Fruit fly (Drosophila melanogaster) whole organism, pupa: ENCODE data around the gene dsb.

Source experiments
- CG10348 ChIP-seq: fragments of 200-800 bp; sonication (Bioruptor generic); IDR thresholded peaks from 2 replicates; pipeline ENCODE4 v1.3.6; 2022; ENCODE audit warnings: missing biosample characterization, missing genetic modification characterization
- CG12605 ChIP-seq: fragments of 200-800 bp; sonication (Bioruptor generic); IDR thresholded peaks from 2 replicates; pipeline ENCODE4 v1.3.6; 2022; ENCODE audit warnings: missing biosample characterization, missing genetic modification characterization
- CG13204 ChIP-seq: fragments of 200-800 bp; sonication (Bioruptor generic); optimal IDR thresholded peaks from 2 replicates; lab custom pipeline; 2018; ENCODE audit warnings: missing biosample characterization, mild to moderate bottlenecking, missing genetic modification characterization, moderate library complexity
- CG14655 ChIP-seq: fragments of 200-800 bp; sonication (Bioruptor generic); optimal IDR thresholded peaks from 3 replicates; lab custom pipeline; 2017; ENCODE audit warnings: mild to moderate bottlenecking, missing biosample characterization, missing genetic modification reagents, missing genetic modification characterization
- CG15710 ChIP-seq: fragments of 200-800 bp; sonication (Bioruptor generic); optimal IDR thresholded peaks from 2 replicates; lab custom pipeline; 2018; ENCODE audit warnings: missing biosample characterization, mild to moderate bottlenecking, missing genetic modification characterization, moderate library complexity
- CG17806 ChIP-seq: fragments of 200-800 bp; sonication (Bioruptor generic); optimal IDR thresholded peaks from 2 replicates; lab custom pipeline; 2018; ENCODE audit warnings: missing biosample characterization, mild to moderate bottlenecking, missing genetic modification characterization, moderate library complexity
- CG32121 ChIP-seq: fragments of 200-800 bp; sonication (Bioruptor generic); IDR thresholded peaks from 2 replicates; pipeline ENCODE4 v1.3.6; 2022; ENCODE audit warnings: missing biosample characterization, missing genetic modification characterization
- CG34367 ChIP-seq: fragments of 200-800 bp; sonication (Bioruptor generic); optimal IDR thresholded peaks from 2 replicates; lab custom pipeline; 2018; ENCODE audit warnings: missing biosample characterization, mild to moderate bottlenecking, missing genetic modification characterization
- CG4496 ChIP-seq: fragments of 200-800 bp; sonication (Bioruptor generic); IDR thresholded peaks from 3 replicates; pipeline ENCODE4 v1.3.6; 2022; ENCODE audit warnings: missing biosample characterization, missing genetic modification characterization
- CG8159 ChIP-seq: fragments of 200-800 bp; sonication (Bioruptor generic); optimal IDR thresholded peaks from 3 replicates; lab custom pipeline; 2018; ENCODE audit warnings: missing biosample characterization, mild to moderate bottlenecking, missing genetic modification characterization, moderate library complexity
- CG8301 ChIP-seq: fragments of 200-800 bp; sonication (Bioruptor generic); optimal IDR thresholded peaks from 2 replicates; lab custom pipeline; 2018; ENCODE audit warnings: missing biosample characterization, mild to moderate bottlenecking, missing genetic modification characterization
- CG9948 ChIP-seq: fragments of 200-800 bp; sonication (Bioruptor generic); optimal IDR thresholded peaks from 2 replicates; lab custom pipeline; 2018; ENCODE audit warnings: missing biosample characterization, mild to moderate bottlenecking, missing genetic modification characterization, moderate library complexity
- D1 ChIP-seq: fragments of 200-800 bp; sonication (Bioruptor generic); optimal IDR thresholded peaks from 2 replicates; lab custom pipeline; 2018; ENCODE audit warnings: missing biosample characterization, mild to moderate bottlenecking, missing genetic modification characterization, moderate library complexity
- EcR ChIP-seq: fragments of 200-800 bp; sonication (Bioruptor generic); optimal IDR thresholded peaks from 3 replicates; lab custom pipeline; 2019; ENCODE audit warnings: missing biosample characterization, missing genetic modification characterization, mild to moderate bottlenecking, moderate library complexity, missing genetic modification reagents
- Ets98B ChIP-seq: fragments of 200-800 bp; sonication (Bioruptor generic); IDR thresholded peaks from 2 replicates; pipeline ENCODE4 v1.3.6; 2022; ENCODE audit warnings: missing biosample characterization, missing genetic modification characterization
- Pif1A ChIP-seq: fragments of 200-800 bp; sonication (Bioruptor generic); optimal IDR thresholded peaks from 3 replicates; lab custom pipeline; 2016; ENCODE audit warnings: missing biosample characterization, missing genetic modification characterization
- Pif1B ChIP-seq: fragments of 200-800 bp; sonication (Bioruptor generic); optimal IDR thresholded peaks from 3 replicates; lab custom pipeline; 2016; ENCODE audit warnings: missing biosample characterization, missing genetic modification characterization
- Snoo ChIP-seq: fragments of 200-800 bp; sonication (Bioruptor generic); optimal IDR thresholded peaks from 3 replicates; lab custom pipeline; 2017; ENCODE audit warnings: missing biosample characterization, mild to moderate bottlenecking, missing genetic modification characterization, inconsistent platforms
- fd96Ca ChIP-seq: fragments of 200-800 bp; sonication (Bioruptor generic); IDR thresholded peaks from 3 replicates; pipeline ENCODE4 v1.3.6; 2022; ENCODE audit warnings: missing biosample characterization, missing genetic modification characterization
- gl ChIP-seq: fragments of 200-800 bp; sonication (Bioruptor generic); optimal IDR thresholded peaks from 2 replicates; lab custom pipeline; 2018; ENCODE audit warnings: missing biosample characterization, mild to moderate bottlenecking, missing genetic modification characterization
- rn ChIP-seq: fragments of 200-800 bp; sonication (Bioruptor generic); IDR thresholded peaks from 2 replicates; pipeline ENCODE4 v1.3.6; 2022; ENCODE audit warnings: missing biosample characterization, missing genetic modification characterization

Gene dsb

dm6 chr3L:1904440-1904839, 5.6 kb downstream of the dsb start:
- TF ChIP-seq CG4496 (GFP tag; lab: Robert Waterston, UW) (no peak), fd96Ca (GFP tag; lab: Robert Waterston, UW) (0 out of 3 replicates have a peak, but pooled peaks have one; percentile 16)

- TF ChIP-seq CG15710 (tag; lab: Kevin White, UChicago) (no peak), EcR (GFP tag; lab: Kevin White, UChicago) (no peak), Pif1B (GFP tag; lab: Kevin White, UChicago) (peak; percentile 5), CG8301 (tag; lab: Kevin White, UChicago) (peak; percentile 60), Pif1A (GFP tag; lab: Kevin White, UChicago) (peak; percentile 50), fd96Ca (GFP tag; lab: Robert Waterston, UW) (peak; percentile 58; the same call in 2 of the 3 replicates), CG9948 (tag; lab: Kevin White, UChicago) (no peak), Ets98B (GFP tag; lab: Robert Waterston, UW) (peak; percentile 90), CG13204 (no peak), D1 (tag; lab: Kevin White, UChicago) (no peak), gl (tag; lab: Kevin White, UChicago) (no peak), CG4496 (GFP tag; lab: Robert Waterston, UW) (peak; percentile 87), CG8159 (peak; percentile 38), rn (peak; percentile 78), CG10348 (peak; percentile 29; the same call in 1 of the 2 replicates), CG34367 (tag; lab: Kevin White, UChicago) (no peak), CG32121 (GFP tag; lab: Robert Waterston, UW) (peak; percentile 94), CG17806 (tag; lab: Kevin White, UChicago) (peak; percentile 37), Snoo (tag; lab: Kevin White, UChicago) (no peak), CG12605 (GFP tag; lab: Robert Waterston, UW) (peak; percentile 78), CG14655 (GFP tag; lab: Kevin White, UChicago) (peak; percentile 49)
Observed at dm6 chr3L:1900633-1901032, 9.4 kb downstream of the dsb start.

dm6 chr3L:1899616-1900015, 10.4 kb downstream of the dsb start:
- TF ChIP-seq Snoo (tag; lab: Kevin White, UChicago) (no peak), EcR (GFP tag; lab: Kevin White, UChicago) (peak; percentile 78), CG4496 (GFP tag; lab: Robert Waterston, UW) (0 out of 3 replicates have a peak, but pooled peaks have one; percentile 37)

dm6 chr3L:1897709-1898108, 12.3 kb downstream of the dsb start:
- TF ChIP-seq CG14655 (GFP tag; lab: Kevin White, UChicago), result no peak
- TF ChIP-seq EcR (GFP tag; lab: Kevin White, UChicago), result no peak
- TF ChIP-seq CG13204, result no peak
- TF ChIP-seq Ets98B (GFP tag; lab: Robert Waterston, UW), result no peak
- no peak for TF ChIP-seq rn
- no peak for TF ChIP-seq D1 (tag; lab: Kevin White, UChicago)
- no peak for TF ChIP-seq CG4496 (GFP tag; lab: Robert Waterston, UW)
- no peak for TF ChIP-seq CG9948 (tag; lab: Kevin White, UChicago)
- TF ChIP-seq CG32121 (GFP tag; lab: Robert Waterston, UW), result no peak
- TF ChIP-seq CG12605 (GFP tag; lab: Robert Waterston, UW), result no peak
- TF ChIP-seq fd96Ca (GFP tag; lab: Robert Waterston, UW), result no peak
- TF ChIP-seq CG8159, result no peak
- TF ChIP-seq Pif1A (GFP tag; lab: Kevin White, UChicago), result no peak
- no peak for TF ChIP-seq CG34367 (tag; lab: Kevin White, UChicago)
- no peak for TF ChIP-seq CG10348
- no peak for TF ChIP-seq CG17806 (tag; lab: Kevin White, UChicago)
- TF ChIP-seq Snoo (tag; lab: Kevin White, UChicago), result no peak
- TF ChIP-seq CG8301 (tag; lab: Kevin White, UChicago), result no peak
- no peak for TF ChIP-seq CG15710 (tag; lab: Kevin White, UChicago)
- TF ChIP-seq Pif1B (GFP tag; lab: Kevin White, UChicago), result no peak

- TF ChIP-seq CG4496 (GFP tag; lab: Robert Waterston, UW) (no peak), CG13204 (no peak), CG14655 (GFP tag; lab: Kevin White, UChicago) (no peak)
Observed at dm6 chr3L:1891914-1892313, 18.1 kb downstream of the dsb start.

- TF ChIP-seq CG4496 (GFP tag; lab: Robert Waterston, UW), result peak; percentile 25; the same call in 1 of the 3 replicates
- no peak for TF ChIP-seq Snoo (tag; lab: Kevin White, UChicago)
- TF ChIP-seq Ets98B (GFP tag; lab: Robert Waterston, UW), result no peak
- TF ChIP-seq CG13204, result no peak
- TF ChIP-seq Pif1B (GFP tag; lab: Kevin White, UChicago), result no peak
Observed at dm6 chr3L:1890941-1891340, 19.1 kb downstream of the dsb start.

- TF ChIP-seq EcR (GFP tag; lab: Kevin White, UChicago) (no peak), Ets98B (GFP tag; lab: Robert Waterston, UW) (no peak), D1 (tag; lab: Kevin White, UChicago) (no peak), CG17806 (tag; lab: Kevin White, UChicago) (no peak), CG9948 (tag; lab: Kevin White, UChicago) (no peak), CG14655 (GFP tag; lab: Kevin White, UChicago) (no peak)
Observed at dm6 chr3L:1887929-1888529, 22.0 kb downstream of the dsb start.
